Worm (Caenorhabditis elegans): ENCODE data around the gene F02D8.9.

DNA sequence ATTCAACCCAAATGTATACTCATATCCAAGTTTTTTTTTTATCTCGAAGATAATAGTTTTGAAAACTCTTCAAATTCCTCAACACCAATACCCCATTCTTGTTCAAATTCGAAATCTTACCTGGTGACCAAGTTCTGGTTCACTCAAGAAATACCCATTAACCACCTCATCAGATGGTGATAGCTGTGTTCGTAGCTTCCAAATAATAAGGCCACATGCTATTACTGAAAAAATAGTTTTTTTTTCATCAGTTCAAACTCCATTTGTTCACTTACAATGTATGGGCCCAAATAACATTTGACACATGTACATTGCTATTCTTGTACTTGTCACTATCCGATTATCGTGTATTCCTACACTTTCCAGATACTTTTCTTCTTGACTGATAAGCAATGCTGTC lies 48.1 kb downstream of the F02D8.9 start:
- TF ChIP-seq ztf-11 (tag; optimal IDR thresholded peaks at IDR 0.05) (no peak), nhr-76 (tag; optimal IDR thresholded peaks at IDR 0.05) (no peak), lin-13 (tag; optimal IDR thresholded peaks at IDR 0.05) (no peak), snpc-4 (tag; optimal IDR thresholded peaks at IDR 0.05) (no peak), blmp-1 (tag; optimal IDR thresholded peaks at IDR 0.05) (no peak)

All from whole organism, mixed stage, embryonic.